Fruit fly (Drosophila melanogaster): Measurements from ENCODE around the gene CG3473.

The CG3473 gene

dm6 chr2L:14515222-14516044, 48.1 kb downstream of the CG3473 start (continued):
- TF ChIP-seq nau (GFP tag; optimal IDR thresholded peaks at IDR 0.05) (peak; percentile 12), CG3163 (GFP tag; optimal IDR thresholded peaks at IDR 0.05) (no peak), CG17385 (GFP tag; optimal IDR thresholded peaks at IDR 0.05) (peak; percentile 62), ranshi (GFP tag; IDR thresholded peaks at IDR 0.05) (peak; percentile 48; the same call in 1 of the 2 replicates), CG2116 (GFP tag; optimal IDR thresholded peaks at IDR 0.05) (peak; percentile 19), CG6654 (GFP tag; optimal IDR thresholded peaks at IDR 0.05) (peak; percentile 45), CG17361 (GFP tag; IDR thresholded peaks at IDR 0.05) (peak; percentile 90), Jarid2 (GFP tag; optimal IDR thresholded peaks at IDR 0.05) (no peak), ro (GFP tag; IDR thresholded peaks at IDR 0.05) (peak; percentile 12; the same call in 1 of the 2 replicates), CG2875 (GFP tag; optimal IDR thresholded peaks at IDR 0.05) (peak; percentile 53), CG1647 (GFP tag; optimal IDR thresholded peaks at IDR 0.05) (no peak), Meics (GFP tag; optimal IDR thresholded peaks at IDR 0.05) (peak; percentile 46), Six4 (GFP tag; optimal IDR thresholded peaks at IDR 0.05) (peak; percentile 50), CG5180 (GFP tag; optimal IDR thresholded peaks at IDR 0.05) (peak; percentile 58), ftz-f1 (GFP tag; optimal IDR thresholded peaks at IDR 0.05) (no peak), CG32767 (GFP tag; IDR thresholded peaks at IDR 0.05) (peak; percentile 81), CG12769 (tag; optimal IDR thresholded peaks at IDR 0.05) (peak; percentile 7), CG14014 (GFP tag; IDR thresholded peaks at IDR 0.05) (no peak), gfzf (GFP tag; optimal IDR thresholded peaks at IDR 0.05) (no peak), CG9817 (tag; optimal IDR thresholded peaks at IDR 0.05) (peak; percentile 16), Gug (GFP tag; IDR thresholded peaks at IDR 0.05) (no peak), Mes4 (GFP tag; optimal IDR thresholded peaks at IDR 0.05) (no peak), fu2 (GFP tag; optimal IDR thresholded peaks at IDR 0.05) (no peak), tna (GFP tag; IDR thresholded peaks at IDR 0.05; ENCODE audit: partially characterized antibody) (no peak), Sox102F (GFP tag; optimal IDR thresholded peaks at IDR 0.05) (peak; percentile 81), D19A (tag; optimal IDR thresholded peaks at IDR 0.05) (peak; percentile 71), CG1602 (GFP tag; optimal IDR thresholded peaks at IDR 0.05) (peak; percentile 57), CG1233 (GFP tag; optimal IDR thresholded peaks at IDR 0.05) (peak; percentile 63), CG8089 (GFP tag; optimal IDR thresholded peaks at IDR 0.05) (no peak), CG7786 (GFP tag; optimal IDR thresholded peaks at IDR 0.05) (no peak), twi (tag; optimal IDR thresholded peaks at IDR 0.05) (peak; percentile 38), Dbx (GFP tag; IDR thresholded peaks at IDR 0.05) (no peak), CG13424 (tag; optimal IDR thresholded peaks at IDR 0.05) (peak; percentile 75), sens-2 (GFP tag; IDR thresholded peaks at IDR 0.05) (no peak), Pdp1 (GFP tag; optimal IDR thresholded peaks at IDR 0.05) (peak in 1 of 2 experiments; percentile 83), jing (GFP tag; optimal IDR thresholded peaks at IDR 0.05) (peak; percentile 23), CG31224 (GFP tag; IDR thresholded peaks at IDR 0.05) (no peak), H2.0 (GFP tag; IDR thresholded peaks at IDR 0.05) (no peak), TFAM (GFP tag; optimal IDR thresholded peaks at IDR 0.05) (no peak), Dip2 (GFP tag; IDR thresholded peaks at IDR 0.05) (no peak), CG32772 (GFP tag; IDR thresholded peaks at IDR 0.05) (no peak), CG13775 (GFP tag; optimal IDR thresholded peaks at IDR 0.05) (peak; percentile 57), Nf-YB (GFP tag; optimal IDR thresholded peaks at IDR 0.05) (peak; percentile 34), HLH3B (GFP tag; IDR thresholded peaks at IDR 0.05) (peak; percentile 68), Doc3 (GFP tag; IDR thresholded peaks at IDR 0.05; ENCODE audit: partially characterized antibody) (no peak), CG13624 (GFP tag; optimal IDR thresholded peaks at IDR 0.05) (no peak), CG10543 (GFP tag; optimal IDR thresholded peaks at IDR 0.05) (peak; percentile 45), az2 (GFP tag; optimal IDR thresholded peaks at IDR 0.05) (peak; percentile 61), nmo (GFP tag; optimal IDR thresholded peaks at IDR 0.05) (peak; percentile 84)

Data from whole organism, embryonic.